Worm (Caenorhabditis elegans): Measurements from ENCODE around the gene K04F1.8.

DNA sequence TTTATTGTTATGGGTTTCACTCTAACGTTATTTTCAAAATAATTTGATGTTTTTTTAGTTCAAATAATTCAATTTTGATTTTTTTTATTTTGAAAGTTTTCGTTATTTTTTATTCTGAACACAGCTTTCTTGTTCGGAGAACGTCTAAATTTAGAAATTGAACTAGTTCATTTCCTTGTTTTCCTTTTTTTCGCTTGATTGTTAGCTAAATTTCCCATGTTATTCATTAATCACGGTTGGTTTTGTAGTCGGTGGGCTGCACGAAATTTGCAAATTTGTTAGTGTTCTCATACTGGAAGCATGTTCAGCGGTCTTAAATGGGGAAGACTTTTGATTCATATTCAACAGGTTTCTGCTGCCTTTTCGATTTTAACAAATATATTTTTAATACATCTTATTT is 31.1 kb upstream of the K04F1.8 start, which contains the start of gene str-222:
- TF ChIP-seq tab-1 (GFP tag; IDR thresholded peaks at IDR 0.05) (no peak), med-1 (GFP tag; optimal IDR thresholded peaks at IDR 0.05; ENCODE audit: insufficient read depth) (no peak), ref-1 (GFP tag; conservative IDR thresholded peaks at IDR 0.05) (no peak)

Measured in whole organism, midembryonic.